Worm (Caenorhabditis elegans): ENCODE measurements around the gene DH11.5.
A peak's percentile ranks its signal among the peaks of the same experiment; 100 is the strongest.

DH11.5 gene

ce11 chrII:8015483-8015938 is 39.1 kb downstream of the DH11.5 start (continued):
- peak; percentile 31 for TF ChIP-seq rnt-1 (tag; optimal IDR thresholded peaks at IDR 0.05)
- peak; percentile 32 for TF ChIP-seq snu-23 (GFP tag; optimal IDR thresholded peaks at IDR 0.05)
- TF ChIP-seq blmp-1 (tag; optimal IDR thresholded peaks at IDR 0.05): no peak
- TF ChIP-seq ceh-8 (GFP tag; optimal IDR thresholded peaks at IDR 0.05): no peak
- no peak for TF ChIP-seq pag-3 (tag; optimal IDR thresholded peaks at IDR 0.05; ENCODE audit: borderline replicate concordance, insufficient read depth)
- peak in 1 of 2 experiments; percentile 48 for TF ChIP-seq lsy-2 (tag; optimal IDR thresholded peaks at IDR 0.05)
- TF ChIP-seq fkh-8 (tag; optimal IDR thresholded peaks at IDR 0.05): no peak
- no peak for TF ChIP-seq C16A3.4 (tag; optimal IDR thresholded peaks at IDR 0.05)
- peak; percentile 28 for TF ChIP-seq nhr-71 (tag; optimal IDR thresholded peaks at IDR 0.05)
- no peak for TF ChIP-seq nhr-76 (tag; optimal IDR thresholded peaks at IDR 0.05)
- no peak for TF ChIP-seq xbp-1 (tag; optimal IDR thresholded peaks at IDR 0.05)
- no peak for TF ChIP-seq nhr-237 (tag; optimal IDR thresholded peaks at IDR 0.05)
- no peak for TF ChIP-seq mef-2 (tag; optimal IDR thresholded peaks at IDR 0.05)
- peak; percentile 42 for TF ChIP-seq mep-1 (tag; optimal IDR thresholded peaks at IDR 0.05)
- peak; percentile 81 for TF ChIP-seq nhr-85 (tag)
- TF ChIP-seq snpc-4 (tag; optimal IDR thresholded peaks at IDR 0.05): no peak
- no peak for TF ChIP-seq fkh-10 (GFP tag; optimal IDR thresholded peaks at IDR 0.05)
- no peak for TF ChIP-seq unc-30 (tag; optimal IDR thresholded peaks at IDR 0.05)
- no peak for TF ChIP-seq pax-3 (tag; optimal IDR thresholded peaks at IDR 0.05)
- peak; percentile 24 for TF ChIP-seq nhr-90 (tag; optimal IDR thresholded peaks at IDR 0.05; ENCODE audit: poor library complexity)
- no peak for TF ChIP-seq C04F5.9 (tag; optimal IDR thresholded peaks at IDR 0.05)
- no peak for TF ChIP-seq skn-1 (tag; optimal IDR thresholded peaks at IDR 0.05)
- TF ChIP-seq lin-35 (GFP tag; optimal IDR thresholded peaks at IDR 0.05): peak in 1 of 2 experiments; percentile 30
- TF ChIP-seq nhr-84 (tag; optimal IDR thresholded peaks at IDR 0.05): no peak
- no peak for TF ChIP-seq elt-2 (tag; optimal IDR thresholded peaks at IDR 0.05)
- TF ChIP-seq zip-4 (GFP tag; optimal IDR thresholded peaks at IDR 0.05): no peak
- TF ChIP-seq mab-9 (GFP tag; IDR thresholded peaks at IDR 0.05): no peak
- TF ChIP-seq unc-130 (tag; optimal IDR thresholded peaks at IDR 0.05): no peak
- TF ChIP-seq nhr-11 (tag; optimal IDR thresholded peaks at IDR 0.05): no peak
- no peak for TF ChIP-seq grh-1 (GFP tag; IDR thresholded peaks at IDR 0.05)
- TF ChIP-seq Y116A8C.19 (tag; optimal IDR thresholded peaks at IDR 0.05; ENCODE audit: borderline replicate concordance): no peak
- no peak for TF ChIP-seq egl-27 (tag; optimal IDR thresholded peaks at IDR 0.05)
- no peak for TF ChIP-seq C34B4.2 (tag; optimal IDR thresholded peaks at IDR 0.05)
- no peak for TF ChIP-seq nhr-12 (tag; optimal IDR thresholded peaks at IDR 0.05)
- no peak for TF ChIP-seq egl-13 (tag; optimal IDR thresholded peaks at IDR 0.05)
- TF ChIP-seq lin-13 (GFP tag; optimal IDR thresholded peaks at IDR 0.05): peak; percentile 33
- TF ChIP-seq jun-1 (tag; optimal IDR thresholded peaks at IDR 0.05): no peak

DNA sequence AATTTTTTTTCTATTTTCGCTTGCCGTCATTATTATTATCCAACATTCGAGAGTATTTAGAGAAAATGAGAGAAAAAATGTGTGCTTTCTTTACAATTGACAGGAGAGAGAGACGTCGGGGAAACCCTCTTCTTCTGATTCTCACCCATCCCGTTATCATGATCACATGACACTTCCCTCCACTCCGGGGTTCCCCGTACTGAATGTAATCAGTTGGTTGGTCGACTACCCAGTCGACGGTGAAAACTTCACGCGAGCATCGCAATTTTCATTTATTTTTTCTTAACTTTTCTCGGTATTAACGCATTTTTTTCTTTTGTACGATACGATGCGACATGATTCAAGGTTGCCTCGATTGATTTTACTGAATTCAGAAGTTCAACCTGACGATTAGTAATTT is 39.8 kb downstream of the DH11.5 start:
- TF ChIP-seq pag-3 (tag; optimal IDR thresholded peaks at IDR 0.05; ENCODE audit: borderline replicate concordance, insufficient read depth) (no peak), skn-1 (tag; optimal IDR thresholded peaks at IDR 0.05) (peak; percentile 52), lsy-2 (tag; optimal IDR thresholded peaks at IDR 0.05) (peak; percentile 35 to 76), snu-23 (GFP tag; optimal IDR thresholded peaks at IDR 0.05) (peak; percentile 63), sox-4 (tag; optimal IDR thresholded peaks at IDR 0.05) (no peak), ztf-4 (tag; optimal IDR thresholded peaks at IDR 0.05) (peak; percentile 4), dpl-1 (GFP tag; optimal IDR thresholded peaks at IDR 0.05) (peak in 2 of 3 experiments; percentile 21 to 33), lin-39 (tag; optimal IDR thresholded peaks at IDR 0.05) (no peak), unc-98 (GFP tag; IDR thresholded peaks at IDR 0.05) (no peak), pqm-1 (tag; optimal IDR thresholded peaks at IDR 0.05) (no peak), vab-15 (tag; optimal IDR thresholded peaks at IDR 0.05) (no peak), ceh-63 (GFP tag; optimal IDR thresholded peaks at IDR 0.05) (no peak), C16A3.4 (tag; optimal IDR thresholded peaks at IDR 0.05) (peak; percentile 59), nhr-84 (tag; optimal IDR thresholded peaks at IDR 0.05) (no peak), dsc-1 (tag; optimal IDR thresholded peaks at IDR 0.05) (no peak), jun-1 (tag; optimal IDR thresholded peaks at IDR 0.05) (peak; percentile 62), Y116A8C.19 (tag; optimal IDR thresholded peaks at IDR 0.05; ENCODE audit: borderline replicate concordance) (no peak), aha-1 (tag; optimal IDR thresholded peaks at IDR 0.05) (no peak), aly-2 (tag; optimal IDR thresholded peaks at IDR 0.05) (no peak), nhr-11 (tag; optimal IDR thresholded peaks at IDR 0.05) (peak; percentile 41), swsn-7 (tag; optimal IDR thresholded peaks at IDR 0.05) (peak; percentile 61), hlh-4 (tag; optimal IDR thresholded peaks at IDR 0.05) (no peak), blmp-1 (tag; optimal IDR thresholded peaks at IDR 0.05) (peak; percentile 77), egl-27 (tag; optimal IDR thresholded peaks at IDR 0.05) (no peak), rnt-1 (tag; optimal IDR thresholded peaks at IDR 0.05) (peak; percentile 62), nhr-77 (tag; optimal IDR thresholded peaks at IDR 0.05) (no peak), C34B4.2 (tag; optimal IDR thresholded peaks at IDR 0.05) (no peak), ztf-11 (tag; optimal IDR thresholded peaks at IDR 0.05) (no peak)

Data from whole organism, L1 larva.